Worm (Caenorhabditis elegans) whole organism, young adult: ENCODE results near the gene C30B5.2.

Experiments
- F55B11.4 ChIP-seq: sonication (generic microtip); optimal IDR thresholded peaks from 2 replicates; lab custom pipeline; 2016; ENCODE audit warnings: missing compliant biosample characterization, missing genetic modification characterization, borderline replicate concordance; ENCODE audit not compliant: insufficient read depth
- ceh-79 ChIP-seq: sonication (generic microtip); optimal IDR thresholded peaks from 2 replicates; lab custom pipeline; 2017; ENCODE audit warnings: mild to moderate bottlenecking, missing genetic modification characterization, missing compliant biosample characterization
- fkh-3 ChIP-seq: sonication (generic microtip); optimal IDR thresholded peaks from 2 replicates; lab custom pipeline; 2016; ENCODE audit warnings: mild to moderate bottlenecking, missing genetic modification characterization, missing compliant biosample characterization
- hmg-1.2 ChIP-seq: fragments of 200-800 bp; sonication (Bioruptor generic); IDR thresholded peaks from 2 replicates; pipeline ENCODE4 v1.3.6; 2022; ENCODE audit warnings: missing genetic modification reagents, missing genetic modification characterization, missing compliant biosample characterization
- lin-54 ChIP-seq: fragments of 200-800 bp; sonication (Bioruptor generic); optimal IDR thresholded peaks from 2 replicates; lab custom pipeline; 2018; ENCODE audit warnings: mild to moderate bottlenecking, missing genetic modification characterization, missing compliant biosample characterization
- mcd-1 ChIP-seq: fragments of 200-800 bp; sonication (Bioruptor generic); IDR thresholded peaks from 2 replicates; pipeline ENCODE4 v1.3.6; 2022; ENCODE audit warnings: missing genetic modification reagents, missing genetic modification characterization, missing compliant biosample characterization
- pha-4 ChIP-seq: fragments of 150-350 bp; sonication (generic microtip); optimal IDR thresholded peaks from 2 replicates; lab custom pipeline; 2014; ENCODE audit warnings: missing biosample characterization, missing genetic modification reagents, missing genetic modification characterization

DNA sequence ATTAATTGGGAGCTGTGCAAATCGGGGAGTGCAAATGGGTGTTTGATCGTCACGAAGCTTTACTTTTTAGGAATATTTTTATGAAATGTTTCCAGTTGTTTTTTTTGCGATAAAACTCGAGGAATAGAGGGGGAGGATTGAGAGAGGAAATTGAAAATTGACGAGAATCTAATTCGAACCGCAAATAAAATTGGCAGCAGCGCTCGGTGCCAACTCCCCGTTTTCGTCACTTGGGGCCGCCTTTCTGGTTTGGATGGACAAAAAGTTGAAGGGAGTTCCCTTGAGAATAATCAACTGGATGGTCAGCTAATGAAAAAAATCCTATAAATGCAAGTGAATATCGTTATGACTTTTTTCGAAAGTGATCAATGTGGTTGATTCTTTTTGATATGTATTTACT, 33.1 kb downstream of the C30B5.2 start:
- TF ChIP-seq mcd-1 (no peak), pha-4 (tag; lab: Kevin White, UChicago) (no peak), hmg-1.2 (GFP tag; lab: Robert Waterston, UW) (no peak), F55B11.4 (tag; lab: Kevin White, UChicago) (no peak), fkh-3 (tag; lab: Kevin White, UChicago) (no peak), lin-54 (GFP tag; lab: Kevin White, UChicago) (no peak), ceh-79 (tag; lab: Kevin White, UChicago) (no peak)
